Fruit fly (Drosophila melanogaster) whole organism, pupa: ENCODE measurements around the gene CG14324.

Source experiments
- D1 ChIP-seq: fragments of 200-800 bp; sonication (Bioruptor generic); optimal IDR thresholded peaks from 2 replicates; lab custom pipeline; 2018; ENCODE audit warnings: missing biosample characterization, mild to moderate bottlenecking, missing genetic modification characterization, moderate library complexity
- EcR ChIP-seq: fragments of 200-800 bp; sonication (Bioruptor generic); optimal IDR thresholded peaks from 3 replicates; lab custom pipeline; 2019; ENCODE audit warnings: missing biosample characterization, missing genetic modification characterization, mild to moderate bottlenecking, moderate library complexity, missing genetic modification reagents
- Snoo ChIP-seq: fragments of 200-800 bp; sonication (Bioruptor generic); optimal IDR thresholded peaks from 3 replicates; lab custom pipeline; 2017; ENCODE audit warnings: missing biosample characterization, mild to moderate bottlenecking, missing genetic modification characterization, inconsistent platforms
- rn ChIP-seq: fragments of 200-800 bp; sonication (Bioruptor generic); IDR thresholded peaks from 2 replicates; pipeline ENCODE4 v1.3.6; 2022; ENCODE audit warnings: missing biosample characterization, missing genetic modification characterization

- TF ChIP-seq D1 (tag; lab: Kevin White, UChicago) (no peak), EcR (no peak), rn (GFP tag; lab: Robert Waterston, UW) (no peak), Snoo (tag; lab: Kevin White, UChicago) (no peak)
Measured at dm6 chr3R:17609059-17609458, 9.5 kb downstream of the CG14324 start, which contains the start of gene CG14329.
